Fruit fly (Drosophila melanogaster) whole organism: ENCODE data around the gene CG8927.

Experiments used
- CG8478 ChIP-seq: fragments of >200 bp; optimal IDR thresholded peaks from 2 replicates; lab custom pipeline; 2018; ENCODE audit warnings: inconsistent platforms
- Dll ChIP-seq: fragments of >200 bp; optimal IDR thresholded peaks from 2 replicates; lab custom pipeline; 2017
- pan ChIP-seq: fragments of >200 bp; optimal IDR thresholded peaks from 2 replicates; lab custom pipeline; 2017
- psq ChIP-seq: fragments of >200 bp; optimal IDR thresholded peaks from 2 replicates; lab custom pipeline; 2017
- usp ChIP-seq: fragments of >200 bp; optimal IDR thresholded peaks from 2 replicates; lab custom pipeline; 2017; ENCODE audit warnings: missing biosample characterization, missing genetic modification characterization, mixed read lengths

dm6 chr3R:16146632-16147453 is 34.0 kb upstream of the CG8927 start, which contains the start of the genes Mic26-27 and CG5916:
- TF ChIP-seq pan (lab: Kevin White, UChicago) (no peak), Dll (lab: Kevin White, UChicago) (no peak), psq (lab: Kevin White, UChicago) (no peak), CG8478 (lab: Kevin White, UChicago) (no peak), usp (no peak)
